Worm (Caenorhabditis elegans): ENCODE measurements around the gene M01F1.9.

M01F1.9 gene

DNA sequence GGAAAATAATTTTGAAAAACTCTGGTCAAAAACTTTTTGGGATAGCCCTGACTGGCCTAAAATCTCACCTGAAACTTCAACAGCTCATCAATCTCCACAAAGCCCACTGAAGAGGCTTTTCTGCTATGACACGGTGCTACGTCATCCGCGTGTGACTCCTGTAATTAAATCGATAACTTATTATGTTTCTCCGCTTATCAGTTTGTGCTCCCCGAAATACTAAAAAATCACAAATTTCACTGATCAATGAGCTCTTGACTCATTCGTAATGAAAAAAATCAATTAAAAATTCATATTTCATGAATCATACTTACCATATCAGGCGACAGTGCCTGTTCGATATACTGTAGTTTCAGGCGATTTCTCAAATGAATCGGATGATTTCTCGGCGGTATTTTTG is 23.8 kb downstream of the M01F1.9 start:
- TF ChIP-seq vab-7 (GFP tag; IDR thresholded peaks at IDR 0.05) (no peak), aha-1 (tag) (no peak), hmg-1.1 (GFP tag; IDR thresholded peaks at IDR 0.05) (no peak), daf-8 (GFP tag; IDR thresholded peaks at IDR 0.05) (no peak), lin-15B (tag; optimal IDR thresholded peaks at IDR 0.05) (no peak), php-3 (GFP tag; IDR thresholded peaks at IDR 0.05) (peak; percentile 60; the same call in 1 of the 2 replicates), dpl-1 (GFP tag; optimal IDR thresholded peaks at IDR 0.05) (no peak), nhr-11 (tag; optimal IDR thresholded peaks at IDR 0.05) (no peak), mxl-3 (GFP tag; optimal IDR thresholded peaks at IDR 0.05) (no peak), lin-38 (GFP tag; IDR thresholded peaks at IDR 0.05) (no peak), lsy-2 (tag; optimal IDR thresholded peaks at IDR 0.05) (no peak), F10B5.3 (tag; optimal IDR thresholded peaks at IDR 0.05) (no peak), ctbp-1 (GFP tag; IDR thresholded peaks at IDR 0.05) (no peak), mxl-2 (GFP tag; conservative IDR thresholded peaks at IDR 0.05) (no peak), nhr-77 (tag; optimal IDR thresholded peaks at IDR 0.05) (no peak), spr-1 (tag; optimal IDR thresholded peaks at IDR 0.05) (no peak), T20F7.1 (GFP tag; optimal IDR thresholded peaks at IDR 0.05) (no peak), aly-2 (tag; optimal IDR thresholded peaks at IDR 0.05) (no peak), egl-27 (tag; optimal IDR thresholded peaks at IDR 0.05) (no peak), madf-5 (GFP tag; IDR thresholded peaks at IDR 0.05) (no peak), hlh-11 (tag; optimal IDR thresholded peaks at IDR 0.05) (peak; percentile 2), mep-1 (tag; optimal IDR thresholded peaks at IDR 0.05) (no peak), egl-43 (GFP tag; IDR thresholded peaks at IDR 0.05) (no peak), pha-4 (GFP tag; IDR thresholded peaks at IDR 0.05) (no peak), pha-4 (tag; optimal IDR thresholded peaks at IDR 0.05) (no peak), Y105C5A.15 (GFP tag; IDR thresholded peaks at IDR 0.05) (no peak), snpc-4 (tag; optimal IDR thresholded peaks at IDR 0.05) (no peak), daf-12 (tag; optimal IDR thresholded peaks at IDR 0.05) (no peak), nhr-6 (tag; optimal IDR thresholded peaks at IDR 0.05) (no peak), skn-1 (tag; optimal IDR thresholded peaks at IDR 0.05) (no peak), zfp-3 (GFP tag; conservative IDR thresholded peaks at IDR 0.05) (no peak), saeg-2 (GFP tag; IDR thresholded peaks at IDR 0.05) (no peak), F37D6.2 (tag; optimal IDR thresholded peaks at IDR 0.05) (no peak), nhr-28 (tag; optimal IDR thresholded peaks at IDR 0.05) (peak; percentile 60), zfp-2 (tag; optimal IDR thresholded peaks at IDR 0.05) (no peak), unc-130 (GFP tag; optimal IDR thresholded peaks at IDR 0.05) (no peak), mes-2 (tag; optimal IDR thresholded peaks at IDR 0.05; ENCODE audit: poor library complexity, severe bottlenecking) (no peak), fkh-10 (GFP tag; optimal IDR thresholded peaks at IDR 0.05) (no peak), pqm-1 (tag; optimal IDR thresholded peaks at IDR 0.05) (peak; percentile 58), tra-1 (GFP tag; IDR thresholded peaks at IDR 0.05) (0 out of 2 replicates have a peak, but pooled peaks have one; percentile 7), hlh-30 (tag; optimal IDR thresholded peaks at IDR 0.05; ENCODE audit: insufficient read depth) (no peak), R02D3.7 (tag; optimal IDR thresholded peaks at IDR 0.05) (no peak), rbr-2 (tag; optimal IDR thresholded peaks at IDR 0.05) (no peak), mdt-29 (GFP tag; IDR thresholded peaks at IDR 0.05) (no peak), gei-8 (GFP tag; optimal IDR thresholded peaks at IDR 0.05) (no peak), lir-3 (tag; optimal IDR thresholded peaks at IDR 0.05) (no peak), lin-29 (GFP tag; IDR thresholded peaks at IDR 0.05) (no peak), daf-19 (GFP tag; conservative IDR thresholded peaks at IDR 0.05) (no peak), cey-2 (tag; optimal IDR thresholded peaks at IDR 0.05; ENCODE audit: borderline replicate concordance, insufficient read depth) (no peak), madf-9 (GFP tag; conservative IDR thresholded peaks at IDR 0.05) (no peak), nhr-237 (tag; optimal IDR thresholded peaks at IDR 0.05) (no peak), dmd-6 (GFP tag; IDR thresholded peaks at IDR 0.05) (peak; percentile 52; the same call in 1 of the 2 replicates), fos-1 (tag; optimal IDR thresholded peaks at IDR 0.05) (no peak)

All from whole organism, L4 larva.